Worm (Caenorhabditis elegans) whole organism, dauer: ENCODE data around the gene nas-33.

ENCODE experiments used
- unc-62 ChIP-seq: sonication (generic microtip); optimal IDR thresholded peaks from 2 replicates; lab custom pipeline; 2017; ENCODE audit warnings: missing biosample characterization, missing genetic modification reagents, missing genetic modification characterization

Gene nas-33

DNA sequence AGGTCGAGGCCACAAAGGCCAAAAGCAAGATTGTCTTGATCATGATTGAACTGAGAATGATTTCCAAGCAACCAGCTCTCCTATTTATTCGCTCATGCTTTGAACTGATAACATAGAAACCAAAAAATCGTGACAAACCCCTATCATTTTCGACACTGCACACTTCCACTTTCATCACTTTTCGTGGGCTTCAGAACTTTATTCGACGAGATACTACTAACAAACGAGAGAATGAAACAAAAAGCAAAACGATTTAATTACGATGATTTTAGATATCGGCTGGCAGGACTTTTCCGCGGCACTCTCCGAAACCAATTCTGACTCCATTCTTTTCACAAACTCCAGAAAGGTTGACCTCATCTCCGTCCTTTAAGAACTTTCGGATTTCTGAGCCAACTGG lies 8.5 kb downstream of the nas-33 start, which contains the start of gene asp-14:
Gene asp-14, minus strand, starts transcription at position 101 of the 400 bp plus-strand sequence.
- TF ChIP-seq unc-62 = no peak

DNA sequence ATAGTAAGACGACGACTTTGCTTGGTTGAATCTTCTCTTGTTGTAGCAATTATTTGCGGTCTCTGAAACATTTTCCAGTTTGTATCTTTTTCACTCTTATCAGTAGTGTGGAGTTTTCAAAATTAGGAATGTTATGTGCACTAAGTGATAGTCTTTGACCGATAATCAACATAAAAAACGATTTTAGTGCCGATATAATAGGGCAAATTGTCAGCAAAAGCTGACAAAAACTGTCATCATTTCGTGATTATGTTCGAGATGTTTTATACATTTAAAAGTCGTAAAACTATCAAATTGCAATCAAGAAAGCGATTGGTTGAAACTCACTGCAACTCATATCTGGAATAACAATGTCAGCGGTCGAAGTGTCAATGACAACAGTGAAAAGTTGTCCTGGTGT lies 9.8 kb downstream of the nas-33 start:
- TF ChIP-seq unc-62 = no peak

DNA sequence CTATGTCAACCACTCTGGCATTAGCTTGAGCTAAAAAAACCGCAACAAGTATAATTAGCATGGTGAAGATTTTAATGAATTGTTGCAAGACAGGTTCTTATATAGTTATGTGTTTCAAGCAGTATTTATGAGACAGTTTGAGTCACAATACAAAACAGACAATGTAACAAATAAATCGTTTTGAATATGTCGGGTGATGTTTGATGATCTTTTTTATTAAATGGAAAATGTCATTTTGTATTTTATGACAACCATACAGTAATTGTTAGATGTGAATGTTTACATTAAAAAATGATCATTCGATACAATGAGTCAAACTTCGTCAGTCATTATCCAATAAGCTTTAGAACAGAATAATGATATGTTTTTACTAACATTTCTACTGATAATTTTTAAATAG lies 11.7 kb downstream of the nas-33 start, which contains the start of gene K10C2.7:
Gene K10C2.7, minus strand, starts transcription at position 101 of the 400 bp plus-strand sequence.
- TF ChIP-seq unc-62 = no peak

DNA sequence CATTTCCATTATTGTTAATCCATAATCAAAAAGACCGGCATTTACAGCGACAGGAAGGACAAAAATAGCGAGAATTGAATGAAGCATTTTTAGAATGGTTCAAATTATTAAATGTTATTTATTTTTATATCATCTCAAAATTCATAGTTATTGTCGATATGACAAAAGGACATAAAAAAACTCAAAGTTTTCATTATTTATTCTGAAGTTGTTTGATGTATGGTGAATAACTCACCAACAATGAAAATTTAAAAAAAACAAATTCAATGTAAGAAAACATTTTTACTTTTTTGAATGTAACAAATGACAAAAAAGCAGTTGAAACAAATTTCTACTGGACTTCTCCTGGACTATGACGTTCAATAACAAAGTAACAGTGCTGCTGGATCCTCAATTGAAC lies 14.6 kb downstream of the nas-33 start, which contains the start of gene K10C2.14:
Gene K10C2.14, minus strand, starts transcription at position 101 of the 400 bp plus-strand sequence.
- no peak for TF ChIP-seq unc-62

DNA sequence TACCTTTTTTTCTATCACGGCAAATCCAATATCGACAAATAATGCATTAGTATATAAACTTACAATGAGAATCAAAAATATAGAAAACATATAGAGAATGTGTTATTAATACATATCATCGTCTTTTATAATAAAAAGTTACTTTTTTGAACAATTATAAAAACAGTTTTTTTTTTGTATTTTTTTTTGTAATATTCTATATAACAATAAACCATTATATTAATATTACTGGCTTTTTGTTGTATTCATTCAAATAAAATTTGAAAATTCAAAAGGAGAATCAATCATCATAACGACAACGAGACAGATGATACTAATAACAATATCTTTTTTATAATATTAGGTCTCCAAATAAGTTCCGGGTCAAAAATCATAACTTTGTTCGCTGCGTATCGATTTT lies 17.5 kb downstream of the nas-33 start, which contains the start of gene K10C2.8:
Gene K10C2.8, minus strand, starts transcription at position 101 of the 400 bp plus-strand sequence.
- no peak for TF ChIP-seq unc-62

DNA sequence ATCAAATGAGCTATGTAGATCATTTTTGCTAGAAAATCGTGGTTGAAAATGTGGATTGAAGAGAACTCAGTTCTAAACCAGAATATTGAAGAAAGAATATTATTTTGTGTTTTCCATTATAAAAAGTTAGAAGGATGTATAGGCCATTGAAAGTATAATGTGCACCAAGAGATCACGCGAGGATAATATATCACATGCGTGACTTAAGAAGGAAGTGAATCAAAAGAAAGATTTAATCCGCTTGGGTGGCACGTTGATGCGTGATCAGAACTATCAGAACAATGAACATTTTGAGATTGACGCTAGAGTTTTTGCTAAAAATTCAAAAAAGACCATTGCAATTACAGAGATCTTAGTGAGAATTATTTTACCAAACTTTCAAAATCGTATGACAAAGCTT lies 19.2 kb downstream of the nas-33 start:
- no peak for TF ChIP-seq unc-62

DNA sequence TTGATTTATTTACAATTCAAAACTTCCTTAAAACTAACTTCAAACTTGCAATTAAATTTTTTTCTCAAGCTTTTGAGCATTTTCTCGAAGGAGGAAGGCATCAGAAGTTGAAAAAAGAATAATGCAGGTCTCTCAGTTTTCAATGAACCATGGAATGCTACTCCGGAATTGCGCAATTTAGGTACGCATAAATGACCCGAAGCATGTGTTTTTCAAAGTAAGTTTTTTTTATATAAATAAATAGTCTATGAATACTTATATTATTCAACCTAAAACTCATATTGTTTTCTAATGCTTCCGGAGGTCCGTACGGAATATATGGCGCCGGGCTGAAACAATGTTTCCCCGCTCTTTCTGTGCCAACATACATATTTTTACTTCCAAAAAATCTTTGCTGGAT lies 21.4 kb downstream of the nas-33 start, which contains the start of gene K10C2.2:
Gene K10C2.2, minus strand, starts transcription at position 101 of the 400 bp plus-strand sequence.
- TF ChIP-seq unc-62 = no peak

DNA sequence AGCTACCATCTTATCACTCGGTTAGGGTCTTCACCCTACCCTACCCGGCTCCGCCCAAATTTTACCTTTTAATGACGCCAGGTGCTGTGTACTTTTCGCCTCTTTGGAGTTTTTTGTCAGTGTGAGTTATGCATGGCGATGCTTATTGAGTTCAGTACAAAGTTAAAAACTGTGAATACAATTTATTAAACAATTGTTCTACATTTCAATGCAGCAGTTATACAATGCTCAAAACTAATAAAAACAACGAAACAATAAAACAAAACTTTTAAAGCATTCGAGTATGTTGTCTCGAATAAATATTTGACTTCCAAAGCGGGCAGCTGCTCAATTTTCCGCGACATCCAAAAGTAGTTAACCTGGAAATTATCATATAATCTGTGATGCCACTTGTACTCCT lies 24.5 kb downstream of the nas-33 start, which contains the start of gene ctsa-2:
Gene ctsa-2, minus strand, starts transcription at position 101 of the 400 bp plus-strand sequence.
- TF ChIP-seq unc-62 = no peak

DNA sequence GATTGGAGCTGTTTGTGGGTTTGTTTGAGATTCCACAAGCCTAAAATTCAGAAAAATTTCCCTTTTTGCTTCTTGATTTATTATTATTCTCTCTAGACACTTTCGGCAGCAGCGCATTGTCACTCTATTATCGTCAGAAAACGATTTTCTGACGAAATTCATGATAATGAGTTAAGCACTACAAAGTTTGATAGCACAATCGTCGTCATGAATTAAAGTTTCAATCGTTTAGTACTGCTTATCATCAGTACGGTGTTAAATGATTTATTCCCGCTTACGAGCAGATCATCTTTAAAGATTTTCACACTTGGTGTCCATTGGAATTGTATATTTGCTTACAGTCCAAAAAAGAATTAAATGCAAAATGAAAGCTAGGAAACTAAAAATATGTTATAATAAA lies 25.5 kb downstream of the nas-33 start:
- no peak for TF ChIP-seq unc-62

DNA sequence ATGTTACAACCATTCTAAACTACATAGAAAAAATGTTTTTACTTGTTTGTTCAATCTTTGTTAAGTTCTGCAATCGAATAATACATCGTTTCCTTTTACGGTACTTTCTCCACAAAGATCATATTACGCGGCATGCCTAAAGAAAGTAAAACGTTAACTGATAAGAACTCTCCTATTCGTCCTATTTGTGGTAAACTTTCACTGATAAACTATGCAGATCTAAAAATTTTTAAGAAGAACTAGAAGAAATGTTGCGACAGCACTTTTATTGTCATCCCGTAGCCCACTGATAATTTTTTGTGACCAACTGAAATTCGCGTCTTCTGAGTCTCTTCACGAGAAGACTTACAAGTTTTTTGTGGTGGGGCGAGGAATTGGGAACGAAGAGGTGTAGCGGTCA lies 27.9 kb downstream of the nas-33 start:
- TF ChIP-seq unc-62 = no peak

DNA sequence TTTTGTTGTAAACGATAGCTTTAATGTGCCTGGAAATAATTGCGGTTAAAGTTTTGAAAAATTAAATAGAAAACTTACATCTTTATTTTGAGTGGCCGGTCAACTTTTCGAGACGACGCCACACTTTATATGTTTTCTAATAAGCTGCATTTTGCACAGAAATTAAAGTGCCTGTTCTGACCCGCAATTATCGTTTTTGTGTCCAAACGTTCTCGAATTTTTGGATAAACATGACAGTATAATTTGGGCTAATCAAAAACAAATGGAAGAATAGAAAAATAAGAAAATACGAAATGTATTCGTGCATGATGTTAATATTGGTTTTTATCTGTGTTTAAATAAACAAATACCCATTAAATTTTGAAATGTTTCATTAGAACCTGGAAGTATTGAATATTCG lies 34.4 kb downstream of the nas-33 start, which contains the start of gene K10C2.12:
Gene K10C2.12, minus strand, starts transcription at position 101 of the 400 bp plus-strand sequence.
- TF ChIP-seq unc-62 = no peak

DNA sequence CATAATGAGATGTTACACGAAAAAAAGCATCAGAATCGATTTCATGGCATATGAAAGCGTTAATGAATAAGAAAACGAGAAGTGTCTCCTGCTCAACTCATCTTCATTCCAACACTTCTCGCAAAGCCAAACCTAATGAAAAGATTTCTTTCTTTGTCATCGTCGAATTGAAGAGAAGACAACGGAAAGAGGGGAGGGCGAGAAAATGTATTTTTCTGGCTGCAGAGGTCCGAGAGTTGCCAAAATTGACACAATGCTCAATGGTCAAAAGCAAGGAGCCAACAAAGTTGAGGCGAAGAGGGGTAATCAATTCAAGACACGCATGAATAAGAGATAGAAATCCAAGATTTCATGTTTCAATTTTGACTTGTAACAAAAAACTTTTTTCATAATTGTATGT lies 35.9 kb downstream of the nas-33 start:
- TF ChIP-seq unc-62 = no peak

DNA sequence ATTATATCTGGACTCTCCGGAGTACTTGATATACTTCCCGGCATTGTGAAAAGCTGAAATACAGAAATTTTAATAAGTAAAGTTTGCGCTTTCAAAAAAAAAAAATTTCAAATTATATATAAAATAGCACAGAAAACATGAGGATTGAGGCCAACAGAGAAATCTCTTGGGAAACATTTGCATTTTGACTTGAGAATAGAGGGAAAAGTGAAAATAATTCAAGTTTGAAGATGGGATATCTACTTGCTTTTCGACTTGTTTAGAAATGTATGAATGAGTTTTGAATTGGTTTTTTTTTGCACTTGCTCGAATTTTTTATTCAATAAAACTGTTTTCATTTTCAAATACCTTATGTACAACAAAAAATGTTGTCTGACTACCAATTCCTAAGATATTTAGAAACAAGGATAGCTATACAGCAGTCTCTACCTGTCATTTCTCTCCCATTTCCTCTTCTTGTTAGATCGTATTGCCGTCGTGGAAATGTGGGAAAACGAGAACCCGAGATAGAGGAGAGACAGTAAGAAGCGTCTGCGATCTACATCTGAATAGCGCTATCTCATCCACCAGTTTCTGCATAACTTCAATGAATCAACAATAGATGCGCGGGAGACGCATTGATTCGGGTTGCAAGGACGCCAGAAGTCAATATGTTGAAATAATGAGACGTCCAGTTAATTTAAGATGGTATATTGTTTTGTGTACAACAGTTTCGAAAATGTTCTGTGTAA lies 38.5 kb downstream of the nas-33 start, which contains the start of gene T22E5.6:
Gene T22E5.6, minus strand, starts transcription at position 51 of the 731 bp plus-strand sequence.
- no peak for TF ChIP-seq unc-62

DNA sequence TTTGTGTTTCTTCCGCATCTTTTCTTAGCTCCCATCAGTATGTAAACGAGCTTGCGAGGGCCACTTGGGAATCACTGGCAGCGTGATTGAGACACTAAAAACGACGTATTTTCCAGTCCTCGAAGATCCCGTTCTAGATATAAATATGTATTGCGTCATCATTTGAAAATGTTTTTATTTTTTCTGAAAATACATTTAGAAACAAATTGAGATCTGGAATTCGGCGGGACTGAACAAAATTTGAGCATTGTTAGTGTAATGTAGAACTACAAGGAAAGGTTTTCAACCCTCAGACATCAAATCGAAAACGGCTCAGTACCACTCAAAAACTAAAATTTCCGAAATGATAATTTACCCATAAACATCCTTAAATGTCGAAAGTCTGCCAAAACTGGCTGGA lies 41.5 kb downstream of the nas-33 start:
- no peak for TF ChIP-seq unc-62

DNA sequence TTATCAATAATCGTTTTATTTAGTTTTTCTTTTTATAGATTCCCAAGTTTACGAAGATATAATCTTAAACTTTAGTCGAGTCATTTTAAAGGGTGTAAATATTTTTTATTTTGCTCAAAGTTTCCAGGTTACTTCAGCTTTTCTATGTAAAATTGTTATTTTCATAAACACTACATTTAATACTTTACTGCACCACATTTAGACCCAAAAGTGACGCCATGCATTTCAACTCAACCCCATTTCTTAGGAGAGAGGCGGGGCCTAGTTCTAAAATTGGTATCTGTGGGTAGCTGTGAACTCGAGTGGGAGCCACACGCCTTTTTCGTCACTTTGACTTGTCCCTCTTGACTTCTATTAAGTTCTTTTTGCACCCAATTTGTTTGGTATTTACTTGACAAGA lies 42.5 kb downstream of the nas-33 start, which contains the start of gene T22E5.1:
Gene T22E5.1, plus strand, starts transcription at position 301 of the 400 bp plus-strand sequence.
- no peak for TF ChIP-seq unc-62

DNA sequence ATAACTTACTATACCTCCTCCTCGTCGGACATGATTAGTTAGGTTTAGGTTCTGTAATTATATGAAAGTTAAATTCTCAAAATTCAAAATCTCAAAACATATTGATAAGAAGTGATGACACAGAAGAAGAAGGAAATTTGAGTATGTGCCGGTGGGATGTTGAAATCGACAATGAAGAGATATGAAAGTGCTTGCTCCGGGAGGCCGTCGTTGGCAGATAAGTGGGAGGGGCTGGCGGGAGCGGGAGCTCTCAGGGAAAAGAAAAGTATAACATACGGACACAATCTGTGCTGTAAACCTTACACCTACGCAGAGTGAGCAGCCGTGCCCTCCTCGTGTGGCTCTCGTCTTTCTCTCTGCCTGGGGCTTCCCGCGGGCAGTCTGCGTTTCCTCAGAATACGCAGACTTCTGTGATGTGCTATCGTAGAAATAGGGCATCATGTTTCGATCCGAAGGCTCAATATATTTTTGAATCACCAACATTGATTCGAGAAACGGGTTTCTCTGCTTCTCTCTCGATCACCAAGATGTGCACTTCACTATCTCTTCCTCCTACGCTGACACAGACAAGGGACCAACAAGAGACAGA lies 44.8 kb downstream of the nas-33 start, which contains the start of gene mup-2:
Gene mup-2, minus strand, starts transcription at position 51 of the 589 bp plus-strand sequence.
- no peak for TF ChIP-seq unc-62

DNA sequence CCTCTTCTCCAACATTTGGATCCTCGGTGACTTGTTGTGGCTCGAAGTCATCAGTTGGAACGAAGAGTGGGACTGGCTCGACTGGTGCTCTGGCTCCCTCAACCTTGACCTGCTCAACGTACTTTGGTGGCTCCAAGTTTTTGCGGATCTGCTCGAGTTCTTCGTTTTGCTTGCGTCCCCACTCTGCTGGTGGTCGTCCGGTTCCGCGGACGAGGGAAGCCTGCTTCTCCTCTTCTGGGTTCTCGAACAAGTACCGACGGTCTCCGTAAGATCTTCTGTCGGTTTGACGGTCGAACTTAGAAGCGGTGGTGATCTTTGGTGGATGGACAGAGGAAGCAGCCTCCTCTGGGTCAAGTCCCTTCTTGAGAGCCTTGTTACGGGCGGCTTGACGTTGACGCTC lies 46.3 kb downstream of the nas-33 start:
- no peak for TF ChIP-seq unc-62
